Fruit fly (Drosophila melanogaster) whole organism, embryonic: ENCODE results near the gene CG13928.

Experiments used
- Ada2b ChIP-seq: fragments of 200-800 bp; sonication (Bioruptor generic); IDR thresholded peaks from 2 replicates; pipeline ENCODE4 v1.3.6; 2022; ENCODE audit warnings: missing biosample characterization, missing genetic modification characterization
- Aef1 ChIP-seq: fragments of 200-800 bp; sonication (Bioruptor generic); IDR thresholded peaks from 3 replicates; pipeline ENCODE4 v1.3.6; 2022; ENCODE audit warnings: missing biosample characterization, missing genetic modification characterization
- Atf-2 ChIP-seq: fragments of 200-800 bp; sonication (Bioruptor generic); optimal IDR thresholded peaks from 2 replicates; lab custom pipeline; 2016; ENCODE audit warnings: missing biosample characterization, missing genetic modification characterization
- CG10321 ChIP-seq: fragments of 200-800 bp; sonication (Bioruptor generic); IDR thresholded peaks from 2 replicates; pipeline ENCODE4 v1.3.6; 2022; ENCODE audit warnings: missing biosample characterization, missing genetic modification characterization
- CG11247 ChIP-seq: fragments of 200-800 bp; sonication (Bioruptor generic); IDR thresholded peaks from 2 replicates; pipeline ENCODE4 v1.3.6; 2022; ENCODE audit warnings: missing biosample characterization, missing genetic modification characterization
- CG12236 ChIP-seq: fragments of 200-800 bp; sonication (Bioruptor generic); optimal IDR thresholded peaks from 2 replicates; lab custom pipeline; 2016; ENCODE audit warnings: missing biosample characterization, missing genetic modification characterization
- CG13424 ChIP-seq: fragments of 200-800 bp; sonication (Bioruptor generic); optimal IDR thresholded peaks from 2 replicates; lab custom pipeline; 2019; ENCODE audit warnings: missing biosample characterization, mild to moderate bottlenecking, missing genetic modification characterization, moderate library complexity
- CG13775 ChIP-seq: fragments of 200-800 bp; sonication (Bioruptor generic); optimal IDR thresholded peaks from 3 replicates; lab custom pipeline; 2017; ENCODE audit warnings: missing biosample characterization, mild to moderate bottlenecking, missing genetic modification characterization
- CG14050 ChIP-seq: fragments of 200-800 bp; sonication (Bioruptor generic); IDR thresholded peaks from 3 replicates; pipeline ENCODE4 v1.3.6; 2022; ENCODE audit warnings: missing biosample characterization, missing genetic modification characterization
- CG14667 ChIP-seq: fragments of 200-800 bp; sonication (Bioruptor generic); IDR thresholded peaks from 2 replicates; pipeline ENCODE4 v1.3.6; 2022; ENCODE audit warnings: missing biosample characterization, missing genetic modification characterization
- CG1602 ChIP-seq: fragments of 200-800 bp; sonication (Bioruptor generic); optimal IDR thresholded peaks from 3 replicates; lab custom pipeline; 2016; ENCODE audit warnings: missing biosample characterization, missing genetic modification characterization
- CG17361 ChIP-seq: fragments of 200-800 bp; sonication (Bioruptor generic); IDR thresholded peaks from 3 replicates; pipeline ENCODE4 v1.3.6; 2022; ENCODE audit warnings: missing biosample characterization, missing genetic modification characterization
- CG17912 ChIP-seq: fragments of 200-800 bp; sonication (Bioruptor generic); optimal IDR thresholded peaks from 2 replicates; lab custom pipeline; 2018; ENCODE audit warnings: missing biosample characterization, mild to moderate bottlenecking, missing genetic modification characterization
- CG18619 ChIP-seq: fragments of 200-800 bp; sonication (Bioruptor generic); optimal IDR thresholded peaks from 3 replicates; lab custom pipeline; 2017; ENCODE audit warnings: missing biosample characterization, mild to moderate bottlenecking, missing genetic modification characterization
- CG18764 ChIP-seq: fragments of 200-800 bp; sonication (Bioruptor generic); optimal IDR thresholded peaks from 3 replicates; lab custom pipeline; 2016; ENCODE audit warnings: missing biosample characterization, missing genetic modification characterization
- CG2678 ChIP-seq: fragments of 200-800 bp; sonication (Bioruptor generic); optimal IDR thresholded peaks from 3 replicates; lab custom pipeline; 2019; ENCODE audit warnings: missing biosample characterization, mild to moderate bottlenecking, missing genetic modification characterization, moderate library complexity
- CG2889 ChIP-seq: fragments of 200-800 bp; sonication (Bioruptor generic); IDR thresholded peaks from 3 replicates; pipeline ENCODE4 v1.3.6; 2022; ENCODE audit warnings: missing biosample characterization, missing genetic modification characterization
- CG3281 ChIP-seq: fragments of 200-800 bp; sonication (Bioruptor generic); optimal IDR thresholded peaks from 3 replicates; lab custom pipeline; 2017; ENCODE audit warnings: missing biosample characterization, mild to moderate bottlenecking, missing genetic modification characterization
- CG4854 ChIP-seq: fragments of 200-800 bp; sonication (Bioruptor generic); optimal IDR thresholded peaks from 2 replicates; lab custom pipeline; 2016; ENCODE audit warnings: missing biosample characterization, missing genetic modification characterization, inconsistent platforms
- CG6813 ChIP-seq: fragments of 200-800 bp; sonication (Bioruptor generic); optimal IDR thresholded peaks from 2 replicates; lab custom pipeline; 2017; ENCODE audit warnings: missing biosample characterization, missing genetic modification characterization, mild to moderate bottlenecking, moderate library complexity, missing genetic modification reagents
- Dek ChIP-seq: fragments of 200-800 bp; sonication (Bioruptor generic); optimal IDR thresholded peaks from 3 replicates; lab custom pipeline; 2019; ENCODE audit warnings: missing biosample characterization, mild to moderate bottlenecking, missing genetic modification characterization, moderate library complexity
- Doc2 ChIP-seq: fragments of 200-800 bp; sonication (Bioruptor generic); IDR thresholded peaks from 2 replicates; pipeline ENCODE4 v1.3.6; 2022; ENCODE audit warnings: missing biosample characterization, missing genetic modification characterization
- Fer1 ChIP-seq: fragments of 200-800 bp; sonication (Bioruptor generic); optimal IDR thresholded peaks from 2 replicates; lab custom pipeline; 2017; ENCODE audit warnings: missing biosample characterization, mild to moderate bottlenecking, missing genetic modification characterization
- Hmx ChIP-seq: fragments of 200-800 bp; sonication (Bioruptor generic); optimal IDR thresholded peaks from 2 replicates; lab custom pipeline; 2016; ENCODE audit warnings: missing biosample characterization, missing genetic modification characterization
- Hsf ChIP-seq: fragments of 200-800 bp; sonication (Bioruptor generic); optimal IDR thresholded peaks from 3 replicates; lab custom pipeline; 2016; ENCODE audit warnings: missing biosample characterization, missing genetic modification characterization
- Lpt ChIP-seq: fragments of >200 bp; optimal IDR thresholded peaks from 2 replicates; lab custom pipeline; 2018; ENCODE audit warnings: missing biosample characterization, missing genetic modification characterization
- Oli ChIP-seq: fragments of 200-800 bp; sonication (Bioruptor generic); optimal IDR thresholded peaks from 2 replicates; lab custom pipeline; 2018; ENCODE audit warnings: missing biosample characterization, mild to moderate bottlenecking, missing genetic modification characterization, moderate library complexity
- Rx ChIP-seq: fragments of 200-800 bp; sonication (Bioruptor generic); IDR thresholded peaks from 2 replicates; pipeline ENCODE4 v1.3.6; 2022; ENCODE audit warnings: missing biosample characterization, missing genetic modification characterization
- Sin3A ChIP-seq: fragments of >200 bp; optimal IDR thresholded peaks from 2 replicates; lab custom pipeline; 2018
- Taf1 ChIP-seq: fragments of 200-800 bp; sonication (Bioruptor generic); IDR thresholded peaks from 2 replicates; pipeline ENCODE4 v1.3.6; 2022; ENCODE audit warnings: missing biosample characterization, missing genetic modification characterization
- Xrp1 ChIP-seq: fragments of 200-800 bp; sonication (Bioruptor generic); IDR thresholded peaks from 2 replicates; pipeline ENCODE4 v1.3.6; 2022; ENCODE audit warnings: missing biosample characterization, missing genetic modification characterization
- cad ChIP-seq: fragments of >200 bp; optimal IDR thresholded peaks from 2 replicates; lab custom pipeline; 2017; ENCODE audit warnings: missing biosample characterization, missing genetic modification characterization
- crc ChIP-seq: fragments of 200-800 bp; sonication (Bioruptor generic); optimal IDR thresholded peaks from 2 replicates; lab custom pipeline; 2016; ENCODE audit warnings: missing biosample characterization, missing genetic modification characterization
- da ChIP-seq: fragments of 200-800 bp; sonication (Bioruptor generic); optimal IDR thresholded peaks from 2 replicates; lab custom pipeline; 2016; ENCODE audit warnings: missing biosample characterization, missing genetic modification characterization
- disco-r ChIP-seq: fragments of 200-800 bp; sonication (Bioruptor generic); optimal IDR thresholded peaks from 2 replicates; lab custom pipeline; 2016; ENCODE audit warnings: missing biosample characterization, missing genetic modification characterization
- dm ChIP-seq: fragments of 200-800 bp; sonication (Bioruptor generic); optimal IDR thresholded peaks from 3 replicates; lab custom pipeline; 2016; ENCODE audit warnings: missing biosample characterization, missing genetic modification characterization
- dpn ChIP-seq, 2 experiments: fragments of 200-800 bp; sonication (Bioruptor generic); optimal IDR thresholded peaks; 3 replicates each; lab custom pipeline; 2016; ENCODE audit warnings: missing biosample characterization in 2 of 2, missing genetic modification characterization in 2 of 2
- esg ChIP-seq: fragments of 200-800 bp; sonication (Bioruptor generic); conservative IDR thresholded peaks from 2 replicates; pipeline ENCODE4 v1.3.6; 2022; ENCODE audit warnings: missing biosample characterization, missing genetic modification characterization
- fd3F ChIP-seq: fragments of 200-800 bp; sonication (Bioruptor generic); optimal IDR thresholded peaks from 2 replicates; lab custom pipeline; 2018; ENCODE audit warnings: missing biosample characterization, mild to moderate bottlenecking, missing genetic modification characterization, moderate library complexity
- gfzf ChIP-seq: fragments of 200-800 bp; sonication (Bioruptor generic); optimal IDR thresholded peaks from 2 replicates; lab custom pipeline; 2016; ENCODE audit warnings: missing biosample characterization, mild to moderate bottlenecking, missing genetic modification characterization, moderate library complexity
- hbn ChIP-seq: fragments of 200-800 bp; sonication (Bioruptor generic); IDR thresholded peaks from 2 replicates; pipeline ENCODE4 v1.3.6; 2022; ENCODE audit warnings: missing biosample characterization, missing genetic modification characterization; ENCODE audit not compliant: partially characterized antibody
- ken ChIP-seq: fragments of 200-800 bp; sonication (Bioruptor generic); IDR thresholded peaks from 3 replicates; pipeline ENCODE4 v1.3.6; 2022; ENCODE audit warnings: missing biosample characterization, missing genetic modification characterization
- maf-S ChIP-seq: fragments of 200-800 bp; sonication (Bioruptor generic); optimal IDR thresholded peaks from 2 replicates; lab custom pipeline; 2016; ENCODE audit warnings: missing biosample characterization, missing genetic modification characterization
- mirr ChIP-seq: fragments of 200-800 bp; sonication (Bioruptor generic); optimal IDR thresholded peaks from 3 replicates; lab custom pipeline; 2018; ENCODE audit warnings: missing biosample characterization, mild to moderate bottlenecking, missing genetic modification characterization
- mld ChIP-seq: fragments of 200-800 bp; sonication (Bioruptor generic); IDR thresholded peaks from 3 replicates; pipeline ENCODE4 v1.3.6; 2022; ENCODE audit warnings: missing biosample characterization, missing genetic modification characterization; ENCODE audit not compliant: partially characterized antibody
- odd ChIP-seq: fragments of 200-800 bp; sonication (Bioruptor generic); optimal IDR thresholded peaks from 2 replicates; lab custom pipeline; 2017; ENCODE audit warnings: missing biosample characterization, mild to moderate bottlenecking, missing genetic modification characterization
- sd ChIP-seq: fragments of 200-800 bp; sonication (Bioruptor generic); optimal IDR thresholded peaks from 3 replicates; lab custom pipeline; 2018; ENCODE audit warnings: missing biosample characterization, mild to moderate bottlenecking, missing genetic modification characterization, moderate library complexity
- so ChIP-seq: fragments of 200-800 bp; sonication (Bioruptor generic); IDR thresholded peaks from 3 replicates; pipeline ENCODE4 v1.3.6; 2022; ENCODE audit warnings: missing biosample characterization, missing genetic modification characterization
- tna ChIP-seq: fragments of 200-800 bp; sonication (Bioruptor generic); IDR thresholded peaks from 2 replicates; pipeline ENCODE4 v1.3.6; 2022; ENCODE audit warnings: missing biosample characterization, missing genetic modification characterization; ENCODE audit not compliant: partially characterized antibody
- tx ChIP-seq: fragments of 200-800 bp; sonication (Bioruptor generic); optimal IDR thresholded peaks from 2 replicates; lab custom pipeline; 2016; ENCODE audit warnings: missing biosample characterization, missing genetic modification characterization
- unc-4 ChIP-seq: fragments of 200-800 bp; sonication (Bioruptor generic); IDR thresholded peaks from 2 replicates; pipeline ENCODE4 v1.3.6; 2022; ENCODE audit warnings: missing biosample characterization, missing genetic modification characterization; ENCODE audit not compliant: partially characterized antibody
- usp ChIP-seq: fragments of >200 bp; optimal IDR thresholded peaks from 2 replicates; lab custom pipeline; 2017; ENCODE audit warnings: missing biosample characterization, missing genetic modification characterization
- zf30C ChIP-seq: fragments of 200-800 bp; sonication (Bioruptor generic); optimal IDR thresholded peaks from 3 replicates; lab custom pipeline; 2018; ENCODE audit warnings: missing biosample characterization, mild to moderate bottlenecking, missing genetic modification characterization

Gene CG13928

DNA sequence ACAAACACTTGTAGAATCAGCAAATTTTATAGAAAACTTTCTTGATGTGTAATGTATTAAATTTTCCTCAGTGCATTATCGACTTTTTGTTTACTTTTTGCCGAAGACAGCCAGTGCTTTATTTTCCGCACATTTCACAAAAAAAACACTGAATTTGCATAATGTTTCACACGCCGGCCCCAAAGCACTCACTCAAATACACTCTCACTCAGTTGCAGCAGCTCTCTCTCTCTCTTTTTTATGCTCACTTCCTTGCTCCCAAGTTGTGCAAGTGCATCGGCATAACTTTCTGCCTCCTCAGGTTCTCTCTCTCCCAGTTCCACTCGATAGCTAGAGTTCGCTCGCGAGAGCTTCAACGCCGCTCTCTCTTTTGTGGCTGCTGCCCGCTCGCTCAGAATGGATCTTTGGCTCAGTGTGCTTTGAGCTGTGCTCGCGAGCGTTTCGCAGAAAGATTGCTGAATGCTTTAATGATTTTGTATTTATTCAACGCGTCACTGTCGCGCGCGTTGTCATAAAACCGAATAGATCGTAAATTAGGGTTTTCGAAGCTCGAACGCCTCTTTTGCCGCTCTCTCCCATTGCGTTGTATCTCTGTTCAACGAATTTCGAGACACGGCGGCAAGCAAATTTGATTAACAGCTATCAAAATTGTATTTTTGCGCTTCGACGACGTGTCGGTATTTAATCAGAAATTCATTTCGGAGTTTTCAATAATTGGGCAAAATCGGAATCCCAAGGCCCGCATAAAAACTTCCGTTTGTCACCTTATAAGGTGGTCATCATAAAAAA, 41.7 kb downstream of the CG13928 start (continued):
- peak; percentile 24 for TF ChIP-seq CG2678 (tag; lab: Kevin White, UChicago)
- no peak for TF ChIP-seq Doc2 (GFP tag; lab: Robert Waterston, UW)
- TF ChIP-seq tx (GFP tag; lab: Kevin White, UChicago): no peak
- no peak for TF ChIP-seq fd3F
- TF ChIP-seq ken (GFP tag; lab: Robert Waterston, UW): 0 out of 3 replicates have a peak, but pooled peaks have one; percentile 18
- TF ChIP-seq CG14050 (GFP tag; lab: Robert Waterston, UW): no peak
- no peak for TF ChIP-seq CG18764 (GFP tag; lab: Kevin White, UChicago)
- no peak for TF ChIP-seq CG13775
- peak; percentile 69 for TF ChIP-seq mirr (GFP tag; lab: Kevin White, UChicago)
- TF ChIP-seq odd: peak; percentile 29
- no peak for TF ChIP-seq CG17361
- TF ChIP-seq dm: no peak
- peak; percentile 28 for TF ChIP-seq CG17912
- peak; percentile 48; the same call in 1 of the 2 replicates for TF ChIP-seq tna (GFP tag; lab: Robert Waterston, UW)
- no peak for TF ChIP-seq Lpt (GFP tag; lab: Kevin White, UChicago)
- TF ChIP-seq CG1602 (GFP tag; lab: Kevin White, UChicago): no peak
- TF ChIP-seq CG11247 (GFP tag; lab: Robert Waterston, UW): no peak
- TF ChIP-seq esg (GFP tag; lab: Robert Waterston, UW): no peak
- TF ChIP-seq Atf-2: no peak
- TF ChIP-seq Ada2b: no peak
- no peak for TF ChIP-seq dpn (GFP tag; optimal IDR thresholded peaks at IDR 0.05; lab: Kevin White, UChicago)
- TF ChIP-seq CG2889 (GFP tag; lab: Robert Waterston, UW): no peak
- no peak for TF ChIP-seq disco-r (GFP tag; lab: Kevin White, UChicago)
- TF ChIP-seq CG13424 (tag; lab: Kevin White, UChicago): no peak
- TF ChIP-seq hbn (GFP tag; lab: Robert Waterston, UW): peak; percentile 58
- no peak for TF ChIP-seq Xrp1 (GFP tag; lab: Robert Waterston, UW)
- no peak for TF ChIP-seq da (GFP tag; lab: Kevin White, UChicago)
- TF ChIP-seq sd (tag; lab: Kevin White, UChicago): peak; percentile 76
- peak; percentile 53 for TF ChIP-seq CG6813 (GFP tag; lab: Kevin White, UChicago)
- TF ChIP-seq crc (GFP tag; lab: Kevin White, UChicago): no peak
- TF ChIP-seq Rx (GFP tag; lab: Robert Waterston, UW): no peak
- no peak for TF ChIP-seq CG4854 (GFP tag; lab: Kevin White, UChicago)
- TF ChIP-seq maf-S (GFP tag; lab: Kevin White, UChicago): no peak
- TF ChIP-seq usp: no peak
- no peak for TF ChIP-seq Taf1
- no peak for TF ChIP-seq Dek (tag; lab: Kevin White, UChicago)
- no peak for TF ChIP-seq gfzf (GFP tag; lab: Kevin White, UChicago)
- TF ChIP-seq Sin3A (lab: Kevin White, UChicago): no peak
- no peak for TF ChIP-seq Hmx (GFP tag; lab: Kevin White, UChicago)
- no peak for TF ChIP-seq CG12236 (GFP tag; lab: Kevin White, UChicago)
- no peak for TF ChIP-seq mld (GFP tag; lab: Robert Waterston, UW)

DNA sequence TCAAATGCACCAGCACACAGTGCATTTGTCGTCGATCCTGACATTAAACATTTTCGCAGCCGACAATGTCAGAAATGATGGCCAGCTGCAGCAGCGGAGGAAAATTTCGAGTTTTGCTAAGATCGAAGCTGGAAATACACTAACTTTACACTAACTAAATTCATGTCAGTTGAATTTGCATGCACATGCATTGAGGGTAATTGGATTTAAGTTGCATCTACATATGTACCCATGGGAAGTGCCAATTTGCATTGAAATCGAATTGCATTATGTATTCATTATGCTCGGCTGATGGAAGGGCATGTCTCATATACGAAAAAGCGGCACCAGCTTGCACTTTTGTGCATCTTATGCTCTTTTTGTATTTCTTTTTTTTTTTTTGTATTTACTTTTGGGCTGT, 43.4 kb downstream of the CG13928 start:
- TF ChIP-seq CG13775: no peak
- no peak for TF ChIP-seq CG14667 (GFP tag; lab: Robert Waterston, UW)
- no peak for TF ChIP-seq Fer1 (GFP tag; lab: Kevin White, UChicago)
- TF ChIP-seq so (GFP tag; lab: Robert Waterston, UW): no peak
- no peak for TF ChIP-seq unc-4 (GFP tag; lab: Robert Waterston, UW)
- no peak for TF ChIP-seq CG3281 (GFP tag; lab: Kevin White, UChicago)
- TF ChIP-seq CG18619 (GFP tag; lab: Kevin White, UChicago): no peak
- TF ChIP-seq Oli (tag; lab: Kevin White, UChicago): no peak
- TF ChIP-seq zf30C (GFP tag; lab: Kevin White, UChicago): no peak
- no peak for TF ChIP-seq Hsf (GFP tag; lab: Kevin White, UChicago)
- TF ChIP-seq Aef1 (GFP tag; lab: Robert Waterston, UW): no peak
- TF ChIP-seq cad (GFP tag; lab: Kevin White, UChicago): no peak
- TF ChIP-seq CG10321: no peak
